Fruit fly (Drosophila melanogaster) Kc167 (cell line): Measurements from ENCODE around the gene CG15042.

Experiments used
- Myc ChIP-seq: fragments of >200 bp; optimal IDR thresholded peaks from 2 replicates; lab custom pipeline; 2017; ENCODE audit warnings: missing external identifiers
- Sin3A ChIP-seq: fragments of >200 bp; optimal IDR thresholded peaks from 2 replicates; lab custom pipeline; 2018; ENCODE audit warnings: missing external identifiers
- h ChIP-seq: fragments of >200 bp; optimal IDR thresholded peaks from 3 replicates; lab custom pipeline; 2018; ENCODE audit warnings: missing external identifiers
- psq ChIP-seq: fragments of >200 bp; optimal IDR thresholded peaks from 2 replicates; lab custom pipeline; 2017; ENCODE audit warnings: missing external identifiers

DNA sequence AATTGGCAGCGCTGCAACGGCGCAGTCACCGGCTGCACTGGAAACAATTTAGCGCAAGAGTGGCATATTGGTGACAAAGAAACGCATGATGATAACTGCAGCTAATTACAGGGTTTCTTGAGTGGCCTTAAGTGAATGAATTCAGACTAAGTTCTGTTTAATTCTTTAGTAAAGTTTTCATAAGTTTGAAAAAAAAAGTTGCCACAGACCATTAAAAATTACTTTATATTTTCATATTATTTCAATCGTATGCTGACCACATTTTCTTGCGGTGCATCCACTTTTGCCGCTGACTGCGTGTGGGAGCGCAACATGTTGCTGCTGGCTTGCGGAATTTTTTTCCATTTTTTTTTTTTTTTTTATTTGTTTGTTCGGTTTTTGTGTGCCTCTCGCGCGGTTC lies 24.4 kb upstream of the CG15042 start:
- TF ChIP-seq psq: no peak
- no peak for TF ChIP-seq h
- no peak for TF ChIP-seq Sin3A (lab: Kevin White, UChicago)
- no peak for TF ChIP-seq Myc (lab: Kevin White, UChicago)
